Worm (Caenorhabditis elegans) whole organism, young adult: ENCODE data around the gene srw-24.

Experiments used
- B0035.1 ChIP-seq: sonication (generic microtip); optimal IDR thresholded peaks from 2 replicates; lab custom pipeline; 2016; ENCODE audit warnings: missing genetic modification characterization, mild to moderate bottlenecking, missing compliant biosample characterization, missing genotype, missing genetic modification reagents
- attf-6 ChIP-seq: fragments of 200-800 bp; sonication (Bioruptor generic); IDR thresholded peaks from 2 replicates; pipeline ENCODE4 v1.3.6; 2022; ENCODE audit warnings: missing genetic modification reagents, missing genetic modification characterization, missing compliant biosample characterization
- hmg-20 ChIP-seq: fragments of 200-800 bp; sonication (Bioruptor generic); IDR thresholded peaks from 2 replicates; pipeline ENCODE4 v1.3.6; 2022; ENCODE audit warnings: missing genetic modification reagents, missing genetic modification characterization, missing compliant biosample characterization
- let-607 ChIP-seq, 2 experiments: fragments of 200-800 bp in 1 of 2; sonication (Bioruptor generic) in 1 of 2; sonication (generic microtip) in 1 of 2; optimal IDR thresholded peaks; 2 replicates each; lab custom pipeline; 2016 to 2018; ENCODE audit warnings: mild to moderate bottlenecking in 2 of 2, missing compliant biosample characterization in 2 of 2, missing genetic modification characterization in 2 of 2, moderate library complexity in 2 of 2, missing genotype in 1 of 2
- madf-3 ChIP-seq: fragments of 200-800 bp; sonication (Bioruptor generic); IDR thresholded peaks from 2 replicates; pipeline ENCODE4 v1.3.6; 2022; ENCODE audit warnings: missing genetic modification reagents, missing genetic modification characterization, missing compliant biosample characterization
- unc-130 ChIP-seq: sonication (generic microtip); optimal IDR thresholded peaks from 2 replicates; lab custom pipeline; 2016; ENCODE audit warnings: missing genetic modification reagents, missing genetic modification characterization, missing compliant biosample characterization
- ztf-28 ChIP-seq: fragments of 200-800 bp; sonication (Bioruptor generic); IDR thresholded peaks from 2 replicates; pipeline ENCODE4 v1.3.6; 2022; ENCODE audit warnings: missing genetic modification reagents, missing genetic modification characterization, missing compliant biosample characterization

ce11 chrV:15187083-15188057, 36.4 kb upstream of the srw-24 start, which contains the start of the genes cyn-7 and bath-36:
- no peak for TF ChIP-seq hmg-20 (GFP tag; lab: Robert Waterston, UW)
- TF ChIP-seq madf-3 (GFP tag; lab: Robert Waterston, UW) = 0 out of 2 replicates have a peak, but pooled peaks have one; percentile 63
- peak in 1 of 2 experiments; percentile 63 for TF ChIP-seq let-607 (tag; optimal IDR thresholded peaks at IDR 0.05; lab: Kevin White, UChicago)
- TF ChIP-seq unc-130 (GFP tag; lab: Kevin White, UChicago) = no peak
- no peak for TF ChIP-seq B0035.1
- no peak for TF ChIP-seq attf-6 (GFP tag; lab: Robert Waterston, UW)
- no peak for TF ChIP-seq ztf-28 (GFP tag; lab: Robert Waterston, UW)
